Worm (Caenorhabditis elegans) whole organism, L1 larva: ENCODE results near the gene C46E10.8.
A peak's percentile ranks its signal among the peaks of the same experiment; 100 is the strongest.

Experiments
- C04F5.9 ChIP-seq: sonication (generic microtip); optimal IDR thresholded peaks from 2 replicates; lab custom pipeline; 2016; ENCODE audit warnings: missing genetic modification characterization, missing compliant biosample characterization
- C16A3.4 ChIP-seq: fragments of 150-350 bp; optimal IDR thresholded peaks from 2 replicates; lab custom pipeline; 2014; ENCODE audit warnings: missing biosample characterization, missing genetic modification characterization
- F16B12.6 ChIP-seq: fragments of 150-350 bp; optimal IDR thresholded peaks from 2 replicates; lab custom pipeline; 2014; ENCODE audit warnings: missing biosample characterization, missing genetic modification characterization
- Y116A8C.19 ChIP-seq: sonication (generic microtip); optimal IDR thresholded peaks from 2 replicates; lab custom pipeline; 2016; ENCODE audit warnings: missing compliant biosample characterization, missing genetic modification characterization, borderline replicate concordance
- aly-2 ChIP-seq: fragments of 150-350 bp; optimal IDR thresholded peaks from 2 replicates; lab custom pipeline; 2014; ENCODE audit warnings: missing biosample characterization, missing genetic modification characterization
- ama-1 ChIP-seq: fragments of 150-350 bp; optimal IDR thresholded peaks from 2 replicates; lab custom pipeline; 2014
- ceh-63 ChIP-seq: fragments of 200-800 bp; sonication (Bioruptor generic); optimal IDR thresholded peaks from 2 replicates; lab custom pipeline; 2018; ENCODE audit warnings: mild to moderate bottlenecking, missing genetic modification characterization, missing compliant biosample characterization
- ceh-8 ChIP-seq: fragments of 200-800 bp; sonication (Bioruptor generic); optimal IDR thresholded peaks from 2 replicates; lab custom pipeline; 2018; ENCODE audit warnings: mild to moderate bottlenecking, missing genetic modification characterization, moderate library complexity, missing compliant biosample characterization
- ceh-82 ChIP-seq, 3 experiments: fragments of 150-350 bp in 1 of 3; sonication (generic microtip) in 2 of 3; optimal IDR thresholded peaks; 2 replicates each; lab custom pipeline; 2014 to 2017; ENCODE audit warnings: missing biosample characterization in 3 of 3, missing genetic modification characterization in 3 of 3
- ceh-90 ChIP-seq: sonication (generic microtip); optimal IDR thresholded peaks from 2 replicates; lab custom pipeline; 2016; ENCODE audit warnings: missing genetic modification characterization, missing compliant biosample characterization
- dsc-1 ChIP-seq: sonication (generic microtip); optimal IDR thresholded peaks from 2 replicates; lab custom pipeline; 2016; ENCODE audit warnings: mild to moderate bottlenecking, missing genetic modification characterization, missing compliant biosample characterization
- efl-1 ChIP-seq, 4 experiments: fragments of 150-350 bp; optimal IDR thresholded peaks in 3 of 4; peaks in 1 of 4; 1 replicate in 1 of 4; 2 replicates in 3 of 4; lab custom pipeline; 2014; ENCODE audit warnings: missing biosample characterization in 2 of 4, missing genetic modification characterization in 2 of 4, missing genetic modification reagents in 2 of 4
- efl-3 ChIP-seq: fragments of 200-800 bp; sonication (Bioruptor generic); optimal IDR thresholded peaks from 2 replicates; lab custom pipeline; 2018; ENCODE audit warnings: mild to moderate bottlenecking, missing genetic modification characterization, missing compliant biosample characterization
- egl-27 ChIP-seq, 2 experiments: fragments of 150-350 bp in 1 of 2; sonication (generic microtip); optimal IDR thresholded peaks; 3 replicates each; lab custom pipeline; 2017 to 2018; ENCODE audit warnings: missing biosample characterization in 2 of 2, missing genetic modification characterization in 2 of 2, missing genetic modification reagents in 2 of 2
- elt-2 ChIP-seq: sonication (generic microtip); optimal IDR thresholded peaks from 2 replicates; lab custom pipeline; 2016; ENCODE audit warnings: missing genetic modification characterization, mild to moderate bottlenecking, inconsistent platforms, missing compliant biosample characterization, missing genetic modification reagents
- elt-3 ChIP-seq, 6 experiments: fragments of 150-350 bp in 1 of 6; sonication (generic microtip); optimal IDR thresholded peaks; 2 replicates each; lab custom pipeline; 2017 to 2018; ENCODE audit warnings: missing biosample characterization in 6 of 6, missing genetic modification characterization in 6 of 6, inconsistent platforms in 1 of 6
- fkh-4 ChIP-seq: sonication (generic microtip); optimal IDR thresholded peaks from 2 replicates; lab custom pipeline; 2016; ENCODE audit warnings: missing compliant biosample characterization, missing genetic modification characterization, borderline replicate concordance
- fos-1 ChIP-seq: fragments of 150-350 bp; optimal IDR thresholded peaks from 2 replicates; lab custom pipeline; 2014; ENCODE audit warnings: missing biosample characterization, missing genetic modification characterization
- hlh-4 ChIP-seq: sonication (generic microtip); optimal IDR thresholded peaks from 2 replicates; lab custom pipeline; 2016; ENCODE audit warnings: mild to moderate bottlenecking, missing genetic modification characterization, missing compliant biosample characterization
- irx-1 ChIP-seq: sonication (generic microtip); optimal IDR thresholded peaks from 2 replicates; lab custom pipeline; 2016; ENCODE audit warnings: missing genetic modification characterization, missing compliant biosample characterization
- isw-1 ChIP-seq: fragments of 200-800 bp; sonication (Bioruptor generic); IDR thresholded peaks from 2 replicates; pipeline ENCODE4 v1.3.6; 2022; ENCODE audit warnings: missing genetic modification characterization, missing compliant biosample characterization
- lin-13 ChIP-seq: fragments of 150-350 bp; optimal IDR thresholded peaks from 2 replicates; lab custom pipeline; 2014; ENCODE audit warnings: missing biosample characterization, missing genetic modification reagents, missing genetic modification characterization
- lin-39 ChIP-seq: fragments of 150-350 bp; optimal IDR thresholded peaks from 2 replicates; lab custom pipeline; 2014; ENCODE audit warnings: missing biosample characterization, missing genetic modification reagents, missing genetic modification characterization
- mab-9 ChIP-seq: fragments of 200-800 bp; sonication (Bioruptor generic); IDR thresholded peaks from 2 replicates; pipeline ENCODE4 v1.3.6; 2022; ENCODE audit warnings: missing genetic modification reagents, missing genetic modification characterization, missing compliant biosample characterization
- mdl-1 ChIP-seq, 2 experiments: fragments of 150-350 bp; optimal IDR thresholded peaks; 2 replicates each; lab custom pipeline; 2014 to 2017; ENCODE audit warnings: missing biosample characterization in 2 of 2, missing genetic modification characterization in 2 of 2, inconsistent platforms in 1 of 2
- mep-1 ChIP-seq: fragments of 150-350 bp; optimal IDR thresholded peaks from 2 replicates; lab custom pipeline; 2014; ENCODE audit warnings: missing biosample characterization, missing genetic modification characterization
- nhr-20 ChIP-seq: sonication (generic microtip); optimal IDR thresholded peaks from 2 replicates; lab custom pipeline; 2016; ENCODE audit warnings: mild to moderate bottlenecking, missing genetic modification characterization, missing compliant biosample characterization
- nhr-237 ChIP-seq: fragments of 150-350 bp; optimal IDR thresholded peaks from 2 replicates; lab custom pipeline; 2014; ENCODE audit warnings: missing biosample characterization, missing genetic modification characterization
- nhr-28 ChIP-seq: fragments of 150-350 bp; optimal IDR thresholded peaks from 2 replicates; lab custom pipeline; 2014; ENCODE audit warnings: missing biosample characterization, missing genetic modification characterization
- nhr-76 ChIP-seq: sonication (generic microtip); optimal IDR thresholded peaks from 2 replicates; lab custom pipeline; 2017; ENCODE audit warnings: missing biosample characterization, missing genetic modification characterization
- nhr-77 ChIP-seq: fragments of 150-350 bp; optimal IDR thresholded peaks from 2 replicates; lab custom pipeline; 2014; ENCODE audit warnings: missing biosample characterization, missing genetic modification characterization
- nhr-85 ChIP-seq: sonication (generic microtip); peaks from one replicate; lab custom pipeline; 2016; ENCODE audit warnings: missing genetic modification characterization, inconsistent platforms, missing compliant biosample characterization
- pag-3 ChIP-seq: sonication (generic microtip); optimal IDR thresholded peaks from 2 replicates; lab custom pipeline; 2017; ENCODE audit warnings: missing genetic modification characterization, mild to moderate bottlenecking, missing compliant biosample characterization, antibody characterized with exemption, borderline replicate concordance; ENCODE audit not compliant: insufficient read depth
- rnt-1 ChIP-seq: sonication (generic microtip); optimal IDR thresholded peaks from 2 replicates; lab custom pipeline; 2016; ENCODE audit warnings: mild to moderate bottlenecking, missing genetic modification characterization, moderate library complexity, missing compliant biosample characterization
- skn-1 ChIP-seq: fragments of 150-350 bp; optimal IDR thresholded peaks from 2 replicates; lab custom pipeline; 2014; ENCODE audit warnings: missing biosample characterization, missing genetic modification characterization
- snpc-4 ChIP-seq: fragments of 150-350 bp; optimal IDR thresholded peaks from 2 replicates; lab custom pipeline; 2014; ENCODE audit warnings: missing biosample characterization, missing genetic modification characterization
- snu-23 ChIP-seq: sonication (generic microtip); optimal IDR thresholded peaks from 2 replicates; lab custom pipeline; 2016; ENCODE audit warnings: missing genetic modification characterization, missing compliant biosample characterization
- sox-4 ChIP-seq: sonication (generic microtip); optimal IDR thresholded peaks from 2 replicates; lab custom pipeline; 2016; ENCODE audit warnings: missing genetic modification characterization, missing compliant biosample characterization
- sup-37 ChIP-seq: fragments of 200-800 bp; sonication (Bioruptor generic); optimal IDR thresholded peaks from 2 replicates; lab custom pipeline; 2018; ENCODE audit warnings: mild to moderate bottlenecking, missing genetic modification characterization, missing compliant biosample characterization
- tlp-1 ChIP-seq: fragments of 150-350 bp; optimal IDR thresholded peaks from 2 replicates; lab custom pipeline; 2014; ENCODE audit warnings: missing biosample characterization, missing genetic modification characterization
- unc-30 ChIP-seq: sonication (generic microtip); optimal IDR thresholded peaks from 2 replicates; lab custom pipeline; 2017; ENCODE audit warnings: missing biosample characterization, missing genetic modification characterization
- unc-86 ChIP-seq: sonication (generic microtip); optimal IDR thresholded peaks from 2 replicates; lab custom pipeline; 2016; ENCODE audit warnings: missing genetic modification characterization, missing compliant biosample characterization
- vab-15 ChIP-seq: sonication (generic microtip); optimal IDR thresholded peaks from 2 replicates; lab custom pipeline; 2017; ENCODE audit warnings: missing genotype, mild to moderate bottlenecking, missing genetic modification characterization, missing compliant biosample characterization
- zip-4 ChIP-seq: fragments of 200-800 bp; sonication (Bioruptor generic); optimal IDR thresholded peaks from 2 replicates; lab custom pipeline; 2018; ENCODE audit warnings: mild to moderate bottlenecking, missing genetic modification characterization, moderate library complexity, missing compliant biosample characterization
- ztf-11 ChIP-seq, 2 experiments: sonication (generic microtip); optimal IDR thresholded peaks; 2 replicates each; lab custom pipeline; 2016 to 2017; ENCODE audit warnings: missing genetic modification characterization in 2 of 2, missing biosample characterization in 1 of 2, missing compliant biosample characterization in 1 of 2
- ztf-4 ChIP-seq: fragments of 150-350 bp; optimal IDR thresholded peaks from 2 replicates; lab custom pipeline; 2014; ENCODE audit warnings: missing biosample characterization, missing genetic modification characterization

C46E10.8 gene

ce11 chrII:3743684-3744200 lies 15.8 kb upstream of the C46E10.8 start, which contains the start of gene nta-1 (continued):
- TF ChIP-seq egl-27 (tag; optimal IDR thresholded peaks at IDR 0.05; lab: Kevin White, UChicago) (no peak), aly-2 (no peak), elt-2 (tag; lab: Kevin White, UChicago) (peak; percentile 20), C16A3.4 (tag; lab: Kevin White, UChicago) (no peak), skn-1 (tag; lab: Kevin White, UChicago) (no peak)

- TF ChIP-seq fkh-4 (tag; lab: Kevin White, UChicago) = no peak
- TF ChIP-seq unc-86 (tag; lab: Kevin White, UChicago) = no peak
- TF ChIP-seq vab-15 = no peak
- TF ChIP-seq nhr-28 (tag; lab: Kevin White, UChicago) = no peak
- TF ChIP-seq ceh-82 (tag; optimal IDR thresholded peaks at IDR 0.05; lab: Kevin White, UChicago) = no peak
- no peak for TF ChIP-seq fos-1 (tag; lab: Kevin White, UChicago)
- TF ChIP-seq ama-1 (lab: Kevin White, UChicago) = no peak
- no peak for TF ChIP-seq nhr-20 (tag; lab: Kevin White, UChicago)
- TF ChIP-seq unc-30 (tag; lab: Kevin White, UChicago) = no peak
- TF ChIP-seq pag-3 (tag; lab: Kevin White, UChicago) = no peak
- TF ChIP-seq irx-1 (tag; lab: Kevin White, UChicago) = no peak
- no peak for TF ChIP-seq nhr-76
- no peak for TF ChIP-seq C16A3.4 (tag; lab: Kevin White, UChicago)
- TF ChIP-seq snpc-4 = no peak
- no peak for TF ChIP-seq ceh-8
- TF ChIP-seq sup-37 (GFP tag; lab: Kevin White, UChicago) = no peak
- TF ChIP-seq lin-39 = no peak
- no peak for TF ChIP-seq efl-1 (optimal IDR thresholded peaks at IDR 0.05; lab: Kevin White, UChicago)
- TF ChIP-seq efl-1 (GFP tag; optimal IDR thresholded peaks at IDR 0.05 in 1 of 2; lab: Kevin White, UChicago) = no peak
- no peak for TF ChIP-seq nhr-237
These were observed 13.7 kb upstream of the C46E10.8 start, which contains the start of gene F12E12.1 for ce11 chrII:3741584-3741983. TSS of gene F12E12.1 (plus strand) at chrII:3741884.

ce11 chrII:3739647-3740046 lies 11.8 kb upstream of the C46E10.8 start, which contains the start of gene F12E12.2:
TSS of gene F12E12.2 (plus strand) at chrII:3739947.
- TF ChIP-seq elt-3 (tag; optimal IDR thresholded peaks at IDR 0.05; lab: Kevin White, UChicago) (no peak), ama-1 (lab: Kevin White, UChicago) (no peak), nhr-28 (tag; lab: Kevin White, UChicago) (no peak), elt-2 (tag; lab: Kevin White, UChicago) (no peak), ceh-63 (GFP tag; lab: Kevin White, UChicago) (no peak), tlp-1 (no peak), rnt-1 (tag; lab: Kevin White, UChicago) (no peak), isw-1 (GFP tag; lab: Robert Waterston, UW) (no peak), dsc-1 (no peak), mdl-1 (tag; optimal IDR thresholded peaks at IDR 0.05; lab: Kevin White, UChicago) (no peak), Y116A8C.19 (tag; lab: Kevin White, UChicago) (no peak), pag-3 (tag; lab: Kevin White, UChicago) (no peak), mep-1 (tag; lab: Kevin White, UChicago) (no peak), C16A3.4 (tag; lab: Kevin White, UChicago) (no peak), skn-1 (tag; lab: Kevin White, UChicago) (no peak)

- TF ChIP-seq mdl-1 (tag; optimal IDR thresholded peaks at IDR 0.05; lab: Kevin White, UChicago) (no peak), mab-9 (GFP tag; lab: Robert Waterston, UW) (no peak), lin-13 (GFP tag; lab: Kevin White, UChicago) (no peak), C04F5.9 (tag; lab: Kevin White, UChicago) (no peak), ztf-11 (tag; optimal IDR thresholded peaks at IDR 0.05; lab: Kevin White, UChicago) (no peak), snu-23 (no peak), hlh-4 (tag; lab: Kevin White, UChicago) (no peak), nhr-77 (tag; lab: Kevin White, UChicago) (no peak), ceh-63 (GFP tag; lab: Kevin White, UChicago) (no peak), ceh-90 (tag; lab: Kevin White, UChicago) (no peak), nhr-85 (tag; lab: Kevin White, UChicago) (no peak), sox-4 (tag; lab: Kevin White, UChicago) (no peak), ztf-4 (tag; lab: Kevin White, UChicago) (no peak), zip-4 (GFP tag; lab: Kevin White, UChicago) (no peak), efl-3 (GFP tag; lab: Kevin White, UChicago) (no peak), nhr-20 (tag; lab: Kevin White, UChicago) (no peak), F16B12.6 (no peak)
These were observed 9.0 kb upstream of the C46E10.8 start, which contains the start of gene F12E12.6 for ce11 chrII:3736893-3737375. TSS of gene F12E12.6 (minus strand) at chrII:3736943.
